Fruit fly (Drosophila melanogaster) whole organism, embryonic: ENCODE measurements around the gene Tcs6.
A peak's percentile ranks its signal among the peaks of the same experiment; 100 is the strongest.

Experiments
- Adf1 ChIP-seq: fragments of 200-800 bp; sonication (Bioruptor generic); IDR thresholded peaks from 2 replicates; pipeline ENCODE4 v1.3.6; 2022; ENCODE audit warnings: missing biosample characterization, missing genetic modification characterization
- CG11093 ChIP-seq: fragments of 200-800 bp; sonication (Bioruptor generic); IDR thresholded peaks from 3 replicates; pipeline ENCODE4 v1.3.6; 2022; ENCODE audit warnings: missing biosample characterization, missing genetic modification characterization
- CG12104 ChIP-seq: fragments of 200-800 bp; sonication (Bioruptor generic); optimal IDR thresholded peaks from 3 replicates; lab custom pipeline; 2016; ENCODE audit warnings: missing biosample characterization, missing genetic modification characterization
- CG13624 ChIP-seq: fragments of 200-800 bp; sonication (Bioruptor generic); optimal IDR thresholded peaks from 2 replicates; lab custom pipeline; 2016; ENCODE audit warnings: missing biosample characterization, missing genetic modification characterization
- CG15601 ChIP-seq: fragments of 200-800 bp; sonication (Bioruptor generic); optimal IDR thresholded peaks from 3 replicates; lab custom pipeline; 2019; ENCODE audit warnings: missing biosample characterization, mild to moderate bottlenecking, missing genetic modification characterization, moderate library complexity
- CG1792 ChIP-seq: fragments of 200-800 bp; sonication (Bioruptor generic); optimal IDR thresholded peaks from 2 replicates; lab custom pipeline; 2016; ENCODE audit warnings: missing biosample characterization, missing genetic modification characterization
- CG18011 ChIP-seq: fragments of 200-800 bp; sonication (Bioruptor generic); optimal IDR thresholded peaks from 2 replicates; lab custom pipeline; 2017; ENCODE audit warnings: missing biosample characterization, missing genetic modification characterization, mild to moderate bottlenecking, moderate library complexity, missing genotype
- CG30020 ChIP-seq: fragments of 200-800 bp; optimal IDR thresholded peaks from 2 replicates; lab custom pipeline; 2019; ENCODE audit warnings: missing biosample characterization, mild to moderate bottlenecking, missing genetic modification characterization, moderate library complexity
- CG30431 ChIP-seq: fragments of 200-800 bp; sonication (Bioruptor generic); optimal IDR thresholded peaks from 2 replicates; lab custom pipeline; 2017; ENCODE audit warnings: missing biosample characterization, missing genetic modification characterization
- CG32772 ChIP-seq: fragments of 200-800 bp; sonication (Bioruptor generic); IDR thresholded peaks from 2 replicates; pipeline ENCODE4 v1.3.6; 2022; ENCODE audit warnings: missing biosample characterization, missing genetic modification characterization
- CG34376 ChIP-seq: fragments of 200-800 bp; sonication (Bioruptor generic); optimal IDR thresholded peaks from 2 replicates; lab custom pipeline; 2018; ENCODE audit warnings: missing biosample characterization, mild to moderate bottlenecking, missing genetic modification characterization
- CG3847 ChIP-seq: fragments of 200-800 bp; sonication (Bioruptor generic); IDR thresholded peaks from 2 replicates; pipeline ENCODE4 v1.3.6; 2022; ENCODE audit warnings: missing biosample characterization, missing genetic modification characterization
- CG6854 ChIP-seq: fragments of 200-800 bp; sonication (Bioruptor generic); optimal IDR thresholded peaks from 3 replicates; lab custom pipeline; 2017; ENCODE audit warnings: missing biosample characterization, mild to moderate bottlenecking, missing genetic modification characterization
- CG7745 ChIP-seq: fragments of 200-800 bp; sonication (Bioruptor generic); optimal IDR thresholded peaks from 2 replicates; lab custom pipeline; 2018; ENCODE audit warnings: missing biosample characterization, mild to moderate bottlenecking, missing genetic modification characterization, moderate library complexity
- CG7839 ChIP-seq: fragments of 200-800 bp; sonication (Bioruptor generic); optimal IDR thresholded peaks from 3 replicates; lab custom pipeline; 2018; ENCODE audit warnings: missing biosample characterization, mild to moderate bottlenecking, missing genetic modification characterization, moderate library complexity
- CG9727 ChIP-seq: fragments of 200-800 bp; sonication (Bioruptor generic); optimal IDR thresholded peaks from 3 replicates; lab custom pipeline; 2017; ENCODE audit warnings: missing biosample characterization, mild to moderate bottlenecking, missing genetic modification characterization
- CkIIα-i1 ChIP-seq: fragments of 200-800 bp; sonication (Bioruptor generic); IDR thresholded peaks from 2 replicates; pipeline ENCODE4 v1.3.6; 2022; ENCODE audit warnings: missing biosample characterization, missing genetic modification characterization
- Deaf1 ChIP-seq: fragments of 200-800 bp; optimal IDR thresholded peaks from 3 replicates; lab custom pipeline; 2019; ENCODE audit warnings: missing biosample characterization, mild to moderate bottlenecking, missing genetic modification characterization, moderate library complexity
- Dek ChIP-seq: fragments of 200-800 bp; sonication (Bioruptor generic); optimal IDR thresholded peaks from 3 replicates; lab custom pipeline; 2019; ENCODE audit warnings: missing biosample characterization, mild to moderate bottlenecking, missing genetic modification characterization, moderate library complexity
- Drgx ChIP-seq: fragments of 200-800 bp; sonication (Bioruptor generic); IDR thresholded peaks from 2 replicates; pipeline ENCODE4 v1.3.6; 2022; ENCODE audit warnings: missing biosample characterization, missing genetic modification characterization
- Eip74EF ChIP-seq, 2 experiments: fragments of 200-800 bp in 1 of 2; fragments of >200 bp in 1 of 2; sonication (Bioruptor generic) in 1 of 2; optimal IDR thresholded peaks; 2 replicates each; lab custom pipeline; 2017 to 2019; ENCODE audit warnings: missing biosample characterization in 2 of 2, missing genetic modification characterization in 2 of 2, mild to moderate bottlenecking in 1 of 2, moderate library complexity in 1 of 2
- H15 ChIP-seq: fragments of 200-800 bp; sonication (Bioruptor generic); IDR thresholded peaks from 3 replicates; pipeline ENCODE4 v1.3.6; 2022; ENCODE audit warnings: missing biosample characterization, missing genetic modification characterization
- HLH54F ChIP-seq: fragments of 200-800 bp; sonication (Bioruptor generic); optimal IDR thresholded peaks from 3 replicates; lab custom pipeline; 2016; ENCODE audit warnings: missing biosample characterization, missing genetic modification characterization
- Hmr ChIP-seq: fragments of 200-800 bp; sonication (Bioruptor generic); optimal IDR thresholded peaks from 3 replicates; lab custom pipeline; 2017; ENCODE audit warnings: mild to moderate bottlenecking, missing biosample characterization, missing genetic modification reagents, missing genetic modification characterization
- Hr39 ChIP-seq: fragments of >200 bp; optimal IDR thresholded peaks from 2 replicates; lab custom pipeline; 2017
- Hsf ChIP-seq: fragments of 200-800 bp; sonication (Bioruptor generic); optimal IDR thresholded peaks from 3 replicates; lab custom pipeline; 2016; ENCODE audit warnings: missing biosample characterization, missing genetic modification characterization
- Poxn ChIP-seq: fragments of 200-800 bp; sonication (Bioruptor generic); IDR thresholded peaks from 2 replicates; pipeline ENCODE4 v1.3.6; 2022; ENCODE audit warnings: missing biosample characterization, missing genetic modification characterization
- Rfx ChIP-seq: fragments of 200-800 bp; sonication (Bioruptor generic); IDR thresholded peaks from 2 replicates; pipeline ENCODE4 v1.3.6; 2022; ENCODE audit warnings: missing biosample characterization, missing genetic modification characterization
- Sin3A ChIP-seq: fragments of >200 bp; optimal IDR thresholded peaks from 2 replicates; lab custom pipeline; 2018
- Xbp1 ChIP-seq: fragments of 200-800 bp; sonication (Bioruptor generic); optimal IDR thresholded peaks from 3 replicates; lab custom pipeline; 2016; ENCODE audit warnings: missing biosample characterization, mild to moderate bottlenecking, missing genetic modification characterization
- ab ChIP-seq: fragments of 200-800 bp; sonication (Bioruptor generic); optimal IDR thresholded peaks from 2 replicates; lab custom pipeline; 2016; ENCODE audit warnings: missing biosample characterization, missing genetic modification characterization
- ase ChIP-seq: fragments of 200-800 bp; sonication (Bioruptor generic); IDR thresholded peaks from 3 replicates; pipeline ENCODE4 v1.3.6; 2022; ENCODE audit warnings: missing biosample characterization, missing genetic modification characterization
- az2 ChIP-seq: fragments of 200-800 bp; sonication (Bioruptor generic); optimal IDR thresholded peaks from 3 replicates; lab custom pipeline; 2016; ENCODE audit warnings: missing biosample characterization, missing genetic modification characterization
- bbx ChIP-seq: fragments of 200-800 bp; sonication (Bioruptor generic); IDR thresholded peaks from 2 replicates; pipeline ENCODE4 v1.3.6; 2022; ENCODE audit warnings: missing biosample characterization, missing genetic modification characterization; ENCODE audit not compliant: partially characterized antibody
- br ChIP-seq: fragments of >200 bp; optimal IDR thresholded peaks from 2 replicates; lab custom pipeline; 2017
- crp ChIP-seq, 2 experiments: fragments of 200-800 bp; sonication (Bioruptor generic); optimal IDR thresholded peaks; 2 replicates in 1 of 2; 3 replicates in 1 of 2; lab custom pipeline; 2017; ENCODE audit warnings: missing biosample characterization in 2 of 2, missing genetic modification characterization in 2 of 2, mild to moderate bottlenecking in 1 of 2, moderate library complexity in 1 of 2
- dan ChIP-seq: fragments of 200-800 bp; sonication (Bioruptor generic); IDR thresholded peaks from 2 replicates; pipeline ENCODE4 v1.3.6; 2022; ENCODE audit warnings: missing biosample characterization, missing genetic modification characterization
- fu2 ChIP-seq: fragments of 200-800 bp; sonication (Bioruptor generic); optimal IDR thresholded peaks from 2 replicates; lab custom pipeline; 2016; ENCODE audit warnings: missing biosample characterization, missing genetic modification characterization
- gfzf ChIP-seq: fragments of 200-800 bp; sonication (Bioruptor generic); optimal IDR thresholded peaks from 2 replicates; lab custom pipeline; 2016; ENCODE audit warnings: missing biosample characterization, mild to moderate bottlenecking, missing genetic modification characterization, moderate library complexity
- kay ChIP-seq: fragments of 200-800 bp; sonication (Bioruptor generic); optimal IDR thresholded peaks from 2 replicates; lab custom pipeline; 2016; ENCODE audit warnings: missing biosample characterization, missing genetic modification characterization
- lab ChIP-seq: fragments of 200-800 bp; sonication (Bioruptor generic); optimal IDR thresholded peaks from 3 replicates; lab custom pipeline; 2017; ENCODE audit warnings: missing biosample characterization, missing genetic modification characterization, mild to moderate bottlenecking, moderate library complexity, missing genetic modification reagents
- lola ChIP-seq, 3 experiments: fragments of >200 bp in 2 of 3; fragments of 200-800 bp in 1 of 3; sonication (Bioruptor generic) in 1 of 3; optimal IDR thresholded peaks; 2 replicates each; lab custom pipeline; 2017 to 2019; ENCODE audit warnings: missing biosample characterization in 3 of 3, missing genetic modification characterization in 3 of 3, mild to moderate bottlenecking in 1 of 3, moderate library complexity in 1 of 3
- pho ChIP-seq: fragments of 200-800 bp; sonication (Bioruptor generic); optimal IDR thresholded peaks from 2 replicates; lab custom pipeline; 2016; ENCODE audit warnings: missing biosample characterization, missing genetic modification characterization
- pros ChIP-seq: fragments of 200-800 bp; sonication (Bioruptor generic); optimal IDR thresholded peaks from 3 replicates; lab custom pipeline; 2019; ENCODE audit warnings: missing biosample characterization, mild to moderate bottlenecking, missing genetic modification characterization, moderate library complexity
- schlank ChIP-seq: fragments of 200-800 bp; sonication (Bioruptor generic); optimal IDR thresholded peaks from 2 replicates; lab custom pipeline; 2018; ENCODE audit warnings: missing biosample characterization, mild to moderate bottlenecking, missing genetic modification characterization
- sima ChIP-seq: fragments of 200-800 bp; sonication (Bioruptor generic); optimal IDR thresholded peaks from 2 replicates; lab custom pipeline; 2016; ENCODE audit warnings: missing biosample characterization, missing genetic modification characterization
- slou ChIP-seq: fragments of 200-800 bp; sonication (Bioruptor generic); optimal IDR thresholded peaks from 3 replicates; lab custom pipeline; 2016; ENCODE audit warnings: missing biosample characterization, missing genetic modification characterization
- ssp ChIP-seq: fragments of 200-800 bp; sonication (Bioruptor generic); IDR thresholded peaks from 2 replicates; pipeline ENCODE4 v1.3.6; 2022; ENCODE audit warnings: missing biosample characterization, missing genetic modification characterization
- stc ChIP-seq: fragments of 200-800 bp; sonication (Bioruptor generic); IDR thresholded peaks from 2 replicates; pipeline ENCODE4 v1.3.6; 2022; ENCODE audit warnings: missing biosample characterization, missing genetic modification characterization
- tx ChIP-seq: fragments of 200-800 bp; sonication (Bioruptor generic); optimal IDR thresholded peaks from 2 replicates; lab custom pipeline; 2016; ENCODE audit warnings: missing biosample characterization, missing genetic modification characterization
- unc-4 ChIP-seq: fragments of 200-800 bp; sonication (Bioruptor generic); IDR thresholded peaks from 2 replicates; pipeline ENCODE4 v1.3.6; 2022; ENCODE audit warnings: missing biosample characterization, missing genetic modification characterization; ENCODE audit not compliant: partially characterized antibody
- wek ChIP-seq: fragments of 200-800 bp; sonication (Bioruptor generic); optimal IDR thresholded peaks from 3 replicates; lab custom pipeline; 2018; ENCODE audit warnings: missing biosample characterization, mild to moderate bottlenecking, missing genetic modification characterization, moderate library complexity

The Tcs6 gene

dm6 chr3R:26014262-26014833, 43.7 kb downstream of the Tcs6 start, which contains the start of gene Kaz-m1 (continued):
- TF ChIP-seq dan (GFP tag; lab: Robert Waterston, UW) (no peak), fu2 (GFP tag; lab: Kevin White, UChicago) (no peak), stc (GFP tag; lab: Robert Waterston, UW) (0 out of 2 replicates have a peak, but pooled peaks have one; percentile 28), crp (GFP tag; optimal IDR thresholded peaks at IDR 0.05; lab: Kevin White, UChicago) (no peak), ab (GFP tag; lab: Kevin White, UChicago) (no peak), Hmr (GFP tag; lab: Kevin White, UChicago) (peak; percentile 49), CG7839 (tag; lab: Kevin White, UChicago) (peak; percentile 74), unc-4 (GFP tag; lab: Robert Waterston, UW) (no peak), gfzf (GFP tag; lab: Kevin White, UChicago) (no peak), lab (peak; percentile 43), CG32772 (GFP tag; lab: Robert Waterston, UW) (no peak), CG9727 (peak; percentile 44), Poxn (no peak), lola (GFP tag; optimal IDR thresholded peaks at IDR 0.05; lab: Kevin White, UChicago) (peak in 1 of 3 experiments; percentile 73), sima (GFP tag; lab: Kevin White, UChicago) (no peak), Adf1 (no peak), Eip74EF (GFP tag; optimal IDR thresholded peaks at IDR 0.05; lab: Kevin White, UChicago) (peak in 1 of 2 experiments; percentile 42), CkIIα-i1 (no peak), CG34376 (GFP tag; lab: Kevin White, UChicago) (no peak), Drgx (no peak), H15 (no peak), wek (no peak), slou (GFP tag; lab: Kevin White, UChicago) (no peak), CG18011 (no peak), Dek (tag; lab: Kevin White, UChicago) (peak; percentile 50), tx (GFP tag; lab: Kevin White, UChicago) (no peak), CG6854 (GFP tag; lab: Kevin White, UChicago) (no peak), pros (GFP tag; lab: Kevin White, UChicago) (no peak), ssp (GFP tag; lab: Robert Waterston, UW) (no peak), ase (GFP tag; lab: Robert Waterston, UW) (no peak), Sin3A (lab: Kevin White, UChicago) (no peak), CG1792 (GFP tag; lab: Kevin White, UChicago) (no peak), schlank (tag; lab: Kevin White, UChicago) (no peak), Deaf1 (peak; percentile 56), Xbp1 (peak; percentile 20), HLH54F (no peak), CG3847 (no peak), CG30431 (GFP tag; lab: Kevin White, UChicago) (no peak), Rfx (GFP tag; lab: Robert Waterston, UW) (peak; percentile 42; the same call in 1 of the 2 replicates), Hr39 (no peak), bbx (GFP tag; lab: Robert Waterston, UW) (no peak), br (lab: Kevin White, UChicago) (no peak), CG7745 (tag; lab: Kevin White, UChicago) (no peak), CG11093 (GFP tag; lab: Robert Waterston, UW) (no peak), CG15601 (tag; lab: Kevin White, UChicago) (peak; percentile 40), az2 (GFP tag; lab: Kevin White, UChicago) (peak; percentile 19), CG12104 (GFP tag; lab: Kevin White, UChicago) (peak; percentile 44), Hsf (GFP tag; lab: Kevin White, UChicago) (no peak), CG30020 (tag; lab: Kevin White, UChicago) (peak; percentile 4), kay (no peak), CG13624 (GFP tag; lab: Kevin White, UChicago) (no peak), pho (no peak)
